Worm (Caenorhabditis elegans): ENCODE data around the gene srd-18.

Gene srd-18

DNA sequence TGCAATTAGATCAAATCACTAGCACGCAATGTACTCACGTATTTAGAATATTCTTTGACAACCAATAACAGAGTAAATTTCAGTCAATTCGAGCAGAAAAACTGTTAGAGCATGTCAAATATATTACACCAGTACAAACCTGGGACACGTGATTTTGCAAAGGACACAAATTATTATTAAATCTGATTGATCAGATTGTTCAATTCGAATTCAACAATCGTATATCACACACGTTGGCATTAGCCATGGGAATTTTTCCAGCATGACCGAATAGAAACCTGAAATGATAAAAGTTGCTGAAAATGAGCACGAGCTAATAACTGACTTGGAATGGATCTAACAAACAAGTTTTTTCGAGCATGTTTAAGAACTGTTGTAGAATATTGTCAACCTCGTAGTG lies 3.6 kb downstream of the srd-18 start, which contains the start of gene srv-9:
TSS of gene srv-9 (minus strand) at position 101 of the 400 bp plus-strand sequence.
- TF ChIP-seq ref-1 (GFP tag; conservative IDR thresholded peaks at IDR 0.05) (no peak), tab-1 (GFP tag; IDR thresholded peaks at IDR 0.05) (no peak), T22C8.4 (GFP tag; IDR thresholded peaks at IDR 0.05) (no peak), ztf-29 (GFP tag; IDR thresholded peaks at IDR 0.05) (no peak), med-1 (GFP tag; optimal IDR thresholded peaks at IDR 0.05; ENCODE audit: insufficient read depth) (no peak), klf-2 (GFP tag; conservative IDR thresholded peaks at IDR 0.05) (no peak), flt-1 (GFP tag; IDR thresholded peaks at IDR 0.05) (no peak), cog-1 (tag; optimal IDR thresholded peaks at IDR 0.05) (no peak), ztf-23 (GFP tag; IDR thresholded peaks at IDR 0.05) (no peak)

DNA sequence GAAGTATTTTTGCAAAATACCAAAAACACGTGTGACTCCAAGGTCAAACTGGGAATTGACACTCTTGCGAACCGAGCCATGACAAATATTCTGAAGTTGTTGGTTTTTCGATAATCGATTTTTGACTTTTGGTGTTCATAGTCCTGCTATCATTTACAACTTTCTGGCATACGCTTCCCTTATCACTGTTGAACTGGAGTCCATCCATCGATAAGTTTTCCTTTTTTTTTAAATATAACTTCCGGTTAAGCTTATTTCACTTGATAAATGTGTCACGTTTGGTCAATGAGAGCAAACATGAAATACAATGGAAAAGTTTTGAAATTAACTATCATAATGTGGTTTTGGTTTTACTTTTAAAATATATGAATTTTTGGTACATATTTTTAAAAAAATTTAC lies 5.0 kb downstream of the srd-18 start:
- TF ChIP-seq ref-1 (GFP tag; conservative IDR thresholded peaks at IDR 0.05) (no peak), cog-1 (tag; optimal IDR thresholded peaks at IDR 0.05) (no peak), med-1 (GFP tag; optimal IDR thresholded peaks at IDR 0.05; ENCODE audit: insufficient read depth) (no peak), klf-2 (GFP tag; conservative IDR thresholded peaks at IDR 0.05) (no peak), T22C8.4 (GFP tag; IDR thresholded peaks at IDR 0.05) (no peak), ztf-29 (GFP tag; IDR thresholded peaks at IDR 0.05) (no peak), tab-1 (GFP tag; IDR thresholded peaks at IDR 0.05) (no peak), flt-1 (GFP tag; IDR thresholded peaks at IDR 0.05) (no peak), ztf-23 (GFP tag; IDR thresholded peaks at IDR 0.05) (no peak)

DNA sequence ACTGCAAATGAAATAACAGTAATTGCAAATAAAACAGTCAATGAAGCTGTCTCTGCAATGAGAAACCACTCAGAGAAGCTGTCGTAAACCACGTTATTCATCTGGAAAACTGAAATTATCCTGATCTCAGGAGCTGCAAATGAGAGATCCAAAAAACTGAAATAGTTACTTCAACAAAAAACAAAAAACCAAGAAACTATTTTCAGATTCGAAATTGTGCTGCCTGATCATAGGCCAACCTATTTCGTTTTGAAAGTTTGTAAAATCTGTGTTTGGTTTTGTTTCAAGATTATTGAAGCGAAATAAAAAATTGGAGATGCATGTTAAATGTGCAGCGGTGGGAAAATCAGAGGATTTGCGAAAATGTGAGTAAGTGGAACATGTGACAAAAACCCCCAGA lies 6.0 kb downstream of the srd-18 start, which contains the start of gene srv-8:
TSS of gene srv-8 (minus strand) at position 101 of the 400 bp plus-strand sequence.
- TF ChIP-seq T22C8.4 (GFP tag; IDR thresholded peaks at IDR 0.05) (no peak), ztf-23 (GFP tag; IDR thresholded peaks at IDR 0.05) (no peak), flt-1 (GFP tag; IDR thresholded peaks at IDR 0.05) (no peak), ref-1 (GFP tag; conservative IDR thresholded peaks at IDR 0.05) (no peak), cog-1 (tag; optimal IDR thresholded peaks at IDR 0.05) (no peak), med-1 (GFP tag; optimal IDR thresholded peaks at IDR 0.05; ENCODE audit: insufficient read depth) (no peak), tab-1 (GFP tag; IDR thresholded peaks at IDR 0.05) (no peak), ztf-29 (GFP tag; IDR thresholded peaks at IDR 0.05) (no peak), klf-2 (GFP tag; conservative IDR thresholded peaks at IDR 0.05) (no peak)

DNA sequence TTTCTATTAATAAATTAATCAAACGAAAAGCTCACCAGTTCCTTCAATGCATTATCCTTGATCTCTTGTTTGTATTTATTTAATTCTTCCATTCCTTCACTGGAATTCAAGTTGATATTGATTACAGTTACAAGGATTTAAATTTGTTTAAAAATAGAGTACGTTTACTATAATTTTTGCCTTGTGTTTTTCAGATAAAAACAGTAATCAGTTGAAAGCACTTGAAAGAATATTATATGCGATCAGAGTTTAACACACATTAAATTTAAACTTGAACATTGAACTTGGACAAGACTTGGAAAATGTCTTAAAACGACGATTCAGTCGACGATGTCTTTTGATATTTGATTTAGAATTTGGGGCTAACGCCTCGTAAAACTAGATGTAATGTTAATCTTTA lies 9.2 kb downstream of the srd-18 start, which contains the start of gene F53F1.6:
TSS of gene F53F1.6 (minus strand) at position 101 of the 400 bp plus-strand sequence.
- TF ChIP-seq ztf-29 (GFP tag; IDR thresholded peaks at IDR 0.05) (no peak), flt-1 (GFP tag; IDR thresholded peaks at IDR 0.05) (no peak), tab-1 (GFP tag; IDR thresholded peaks at IDR 0.05) (no peak), klf-2 (GFP tag; conservative IDR thresholded peaks at IDR 0.05) (no peak), cog-1 (tag; optimal IDR thresholded peaks at IDR 0.05) (no peak), ztf-23 (GFP tag; IDR thresholded peaks at IDR 0.05) (no peak), ref-1 (GFP tag; conservative IDR thresholded peaks at IDR 0.05) (no peak)

DNA sequence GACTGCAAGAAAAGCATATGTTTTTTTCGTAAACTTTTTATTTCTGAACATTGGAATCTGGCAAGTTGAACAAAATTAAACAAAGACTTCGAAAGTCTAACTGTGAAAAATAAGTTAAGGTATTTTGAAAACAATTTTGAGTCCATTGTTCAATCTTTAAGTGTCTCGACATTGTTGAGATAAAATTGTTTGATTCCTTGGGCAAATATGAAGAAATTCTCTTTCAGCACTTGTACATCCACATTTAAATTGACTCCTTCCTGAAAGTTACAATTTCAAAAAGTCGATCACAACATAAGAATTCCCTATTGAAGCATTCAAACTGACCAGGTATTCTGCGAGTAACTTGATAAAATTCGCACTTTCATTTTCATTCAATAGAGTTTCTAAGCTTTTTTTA lies 10.6 kb downstream of the srd-18 start:
- TF ChIP-seq flt-1 (GFP tag; IDR thresholded peaks at IDR 0.05) (no peak), klf-2 (GFP tag; conservative IDR thresholded peaks at IDR 0.05) (no peak), med-1 (GFP tag; optimal IDR thresholded peaks at IDR 0.05; ENCODE audit: insufficient read depth) (no peak), ztf-29 (GFP tag; IDR thresholded peaks at IDR 0.05) (no peak), T22C8.4 (GFP tag; IDR thresholded peaks at IDR 0.05) (no peak), ztf-23 (GFP tag; IDR thresholded peaks at IDR 0.05) (no peak), cog-1 (tag; optimal IDR thresholded peaks at IDR 0.05) (no peak), ref-1 (GFP tag; conservative IDR thresholded peaks at IDR 0.05) (no peak), tab-1 (GFP tag; IDR thresholded peaks at IDR 0.05) (no peak)

DNA sequence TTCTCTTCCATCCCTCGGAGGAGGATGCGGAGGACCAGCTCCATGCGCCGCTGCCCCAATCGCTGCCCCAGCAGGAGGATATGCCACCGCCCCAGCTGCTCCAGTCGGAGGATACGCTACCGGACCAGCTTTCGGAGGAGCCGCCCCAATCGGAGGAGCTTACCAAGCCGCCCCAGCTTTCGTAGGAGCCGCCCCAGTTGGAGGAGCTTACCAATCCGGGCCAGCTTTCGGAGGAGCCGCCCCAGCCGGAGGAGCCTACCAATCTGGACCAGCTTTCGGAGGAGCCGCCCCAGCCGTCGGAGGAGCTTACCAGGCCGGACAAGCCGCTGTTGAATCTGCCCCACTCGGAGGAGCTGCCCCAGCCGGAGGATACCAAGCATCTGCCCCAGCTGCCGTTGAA lies 11.2 kb downstream of the srd-18 start:
- TF ChIP-seq flt-1 (GFP tag; IDR thresholded peaks at IDR 0.05), result no peak
- no peak for TF ChIP-seq T22C8.4 (GFP tag; IDR thresholded peaks at IDR 0.05)
- TF ChIP-seq med-1 (GFP tag; optimal IDR thresholded peaks at IDR 0.05; ENCODE audit: insufficient read depth), result no peak
- TF ChIP-seq tab-1 (GFP tag; IDR thresholded peaks at IDR 0.05), result no peak
- no peak; the same call in 1 of the 2 replicates for TF ChIP-seq klf-2 (GFP tag; conservative IDR thresholded peaks at IDR 0.05)
- TF ChIP-seq ref-1 (GFP tag; conservative IDR thresholded peaks at IDR 0.05), result no peak
- TF ChIP-seq cog-1 (tag; optimal IDR thresholded peaks at IDR 0.05), result no peak
- TF ChIP-seq ztf-29 (GFP tag; IDR thresholded peaks at IDR 0.05), result no peak
- no peak for TF ChIP-seq ztf-23 (GFP tag; IDR thresholded peaks at IDR 0.05)

DNA sequence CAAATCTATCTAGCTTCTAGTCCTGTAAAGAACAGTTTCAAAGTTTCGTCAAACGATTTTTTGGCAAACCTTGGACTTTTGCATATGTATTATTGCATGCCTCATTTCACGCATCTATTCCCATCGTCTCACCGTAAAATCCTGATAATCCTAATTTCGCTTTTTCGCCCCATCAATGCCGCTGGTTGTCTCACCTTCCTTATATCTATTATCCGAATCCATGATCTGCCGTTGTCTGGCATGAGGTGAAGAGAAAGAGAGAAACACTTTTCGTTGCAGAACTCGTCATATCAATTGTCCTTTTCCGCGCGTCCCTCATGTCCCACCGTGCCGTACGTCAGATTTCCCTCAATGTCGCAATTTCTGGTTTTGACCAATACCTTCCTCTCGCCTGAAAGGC lies 12.1 kb downstream of the srd-18 start, which contains the start of gene cut-2:
TSS of gene cut-2 (plus strand) at position 365 of the 400 bp plus-strand sequence.
- TF ChIP-seq ztf-29 (GFP tag; IDR thresholded peaks at IDR 0.05) (no peak), klf-2 (GFP tag; conservative IDR thresholded peaks at IDR 0.05) (no peak), flt-1 (GFP tag; IDR thresholded peaks at IDR 0.05) (no peak), T22C8.4 (GFP tag; IDR thresholded peaks at IDR 0.05) (no peak)

DNA sequence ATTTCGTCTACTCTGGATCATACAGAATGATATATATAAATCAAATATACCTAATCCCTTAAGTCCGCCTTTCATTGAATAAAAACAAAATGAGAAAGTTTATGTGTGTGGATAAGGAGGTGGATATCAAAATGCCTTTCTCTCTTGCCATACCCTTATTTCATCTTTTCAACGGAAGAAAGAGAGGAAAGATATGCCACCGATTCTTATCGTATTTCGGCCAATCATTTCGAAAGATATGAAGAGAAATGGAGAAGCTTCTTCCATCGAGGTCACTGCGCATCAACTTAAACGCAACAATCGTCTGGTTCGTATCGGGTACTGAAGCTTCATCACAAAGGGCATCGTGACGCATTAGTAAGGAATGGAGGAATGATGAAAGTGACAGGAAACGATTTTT lies 13.4 kb downstream of the srd-18 start:
- TF ChIP-seq ztf-29 (GFP tag; IDR thresholded peaks at IDR 0.05) (no peak), klf-2 (GFP tag; conservative IDR thresholded peaks at IDR 0.05) (no peak), med-1 (GFP tag; optimal IDR thresholded peaks at IDR 0.05; ENCODE audit: insufficient read depth) (no peak), flt-1 (GFP tag; IDR thresholded peaks at IDR 0.05) (no peak)

DNA sequence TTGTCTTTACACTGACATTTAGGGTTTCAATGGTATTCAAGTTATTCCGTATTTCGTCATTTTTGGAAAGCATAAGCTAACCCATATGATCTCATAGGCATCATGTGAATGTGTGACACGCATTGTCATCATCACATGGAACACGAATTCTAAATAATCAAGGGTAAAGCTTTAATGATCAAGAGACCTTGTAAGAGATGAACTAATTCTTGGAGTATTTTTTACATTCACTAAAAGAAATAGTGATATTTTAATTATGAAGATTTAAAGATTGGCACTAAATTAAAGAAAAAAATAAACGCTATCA lies 14.7 kb downstream of the srd-18 start:
- TF ChIP-seq cog-1 (tag; optimal IDR thresholded peaks at IDR 0.05) (no peak), ztf-29 (GFP tag; IDR thresholded peaks at IDR 0.05) (no peak), med-1 (GFP tag; optimal IDR thresholded peaks at IDR 0.05; ENCODE audit: insufficient read depth) (no peak), flt-1 (GFP tag; IDR thresholded peaks at IDR 0.05) (no peak), ztf-23 (GFP tag; IDR thresholded peaks at IDR 0.05) (no peak), klf-2 (GFP tag; conservative IDR thresholded peaks at IDR 0.05) (no peak), ref-1 (GFP tag; conservative IDR thresholded peaks at IDR 0.05) (no peak), T22C8.4 (GFP tag; IDR thresholded peaks at IDR 0.05) (no peak)

DNA sequence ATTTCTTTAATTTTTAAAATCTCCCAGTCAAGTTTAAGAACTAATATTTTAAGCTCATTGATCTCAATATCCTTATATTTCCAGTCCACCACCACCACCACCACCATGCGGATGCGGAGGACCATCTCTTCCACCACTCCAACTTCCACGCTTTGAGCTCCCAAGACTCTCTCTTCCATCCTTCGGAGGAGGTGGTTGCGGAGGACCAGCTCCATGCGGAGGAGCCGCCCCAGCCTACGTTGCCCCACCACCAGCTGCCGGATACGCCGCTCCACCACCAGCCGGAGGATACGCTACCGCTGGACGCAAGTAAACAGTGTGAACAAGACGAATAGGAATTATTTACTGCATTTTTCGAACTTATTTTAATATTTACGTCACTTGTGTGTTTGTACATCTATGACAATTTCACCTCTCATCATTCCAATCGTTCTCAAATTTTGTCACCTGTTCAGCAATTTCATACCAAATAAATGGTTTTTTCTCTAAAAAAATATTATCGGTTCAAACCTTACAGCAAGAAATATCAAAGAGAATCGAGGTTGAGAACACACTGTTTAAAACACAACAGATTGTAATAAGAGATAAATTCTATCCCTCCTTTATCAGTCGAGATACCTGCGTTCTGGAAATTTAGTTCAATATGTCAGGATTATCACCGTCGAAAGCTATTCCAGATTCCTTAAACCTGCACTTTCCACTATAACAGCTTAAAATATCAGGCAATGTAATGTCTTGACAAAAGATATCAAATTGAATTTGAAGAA lies 15.3 kb downstream of the srd-18 start:
- no peak for TF ChIP-seq cog-1 (tag; optimal IDR thresholded peaks at IDR 0.05)
- TF ChIP-seq flt-1 (GFP tag; IDR thresholded peaks at IDR 0.05), result no peak
